Worm (Caenorhabditis elegans) whole organism, early embryonic: Measurements from ENCODE around the gene R07A4.3.

Experiments used
- B0310.2 ChIP-seq: sonication (generic microtip); optimal IDR thresholded peaks from 2 replicates; lab custom pipeline; 2016; ENCODE audit warnings: mild to moderate bottlenecking, missing genetic modification characterization, missing compliant biosample characterization
- F13C5.2 ChIP-seq: sonication (generic microtip); optimal IDR thresholded peaks from 2 replicates; lab custom pipeline; 2017; ENCODE audit warnings: mild to moderate bottlenecking, missing genetic modification characterization, inconsistent platforms, missing compliant biosample characterization
- aly-1 ChIP-seq: sonication (generic microtip); optimal IDR thresholded peaks from 2 replicates; lab custom pipeline; 2016; ENCODE audit warnings: missing genetic modification characterization, missing compliant biosample characterization
- ama-1 ChIP-seq: fragments of 150-350 bp; optimal IDR thresholded peaks from 2 replicates; lab custom pipeline; 2014
- ceh-13 ChIP-seq: fragments of 200-800 bp; sonication (Bioruptor generic); optimal IDR thresholded peaks from 2 replicates; lab custom pipeline; 2018; ENCODE audit warnings: mild to moderate bottlenecking, missing genetic modification characterization, missing compliant biosample characterization
- ceh-36 ChIP-seq: sonication (generic microtip); optimal IDR thresholded peaks from 2 replicates; lab custom pipeline; 2016; ENCODE audit warnings: missing genetic modification characterization, inconsistent platforms, missing compliant biosample characterization
- ets-7 ChIP-seq: sonication (generic microtip); optimal IDR thresholded peaks from 2 replicates; lab custom pipeline; 2016; ENCODE audit warnings: missing genotype, missing genetic modification characterization, missing compliant biosample characterization
- flt-1 ChIP-seq: fragments of 200-800 bp; sonication (Bioruptor generic); IDR thresholded peaks from 2 replicates; pipeline ENCODE4 v1.3.6; 2022; ENCODE audit warnings: missing genetic modification characterization, missing compliant biosample characterization
- hmbx-1 ChIP-seq: sonication (generic microtip); optimal IDR thresholded peaks from 2 replicates; lab custom pipeline; 2016; ENCODE audit warnings: mild to moderate bottlenecking, missing genetic modification characterization, missing compliant biosample characterization
- hmg-4 ChIP-seq: fragments of 200-800 bp; sonication (Bioruptor generic); optimal IDR thresholded peaks from 2 replicates; lab custom pipeline; 2018; ENCODE audit warnings: mild to moderate bottlenecking, missing genetic modification characterization, missing compliant biosample characterization
- hnd-1 ChIP-seq: sonication (generic microtip); optimal IDR thresholded peaks from 2 replicates; lab custom pipeline; 2016; ENCODE audit warnings: missing genetic modification characterization, missing compliant biosample characterization
- pes-1 ChIP-seq: fragments of 200-800 bp; sonication (Bioruptor generic); IDR thresholded peaks from 2 replicates; pipeline ENCODE4 v1.3.6; 2022; ENCODE audit warnings: missing genetic modification reagents, missing genetic modification characterization, missing compliant biosample characterization
- scrt-1 ChIP-seq: fragments of 200-800 bp; sonication (Bioruptor generic); IDR thresholded peaks from 2 replicates; pipeline ENCODE4 v1.3.6; 2022; ENCODE audit warnings: missing genetic modification characterization, missing compliant biosample characterization
- sea-1 ChIP-seq: fragments of 200-800 bp; sonication (Bioruptor generic); conservative IDR thresholded peaks from 2 replicates; pipeline ENCODE4 v1.3.6; 2022; ENCODE audit warnings: missing genetic modification characterization, missing compliant biosample characterization
- tbx-11 ChIP-seq: fragments of 200-800 bp; sonication (Bioruptor generic); IDR thresholded peaks from 2 replicates; pipeline ENCODE4 v1.3.6; 2022; ENCODE audit warnings: missing genetic modification characterization, missing compliant biosample characterization
- tbx-37 ChIP-seq: fragments of 200-800 bp; sonication (Bioruptor generic); conservative IDR thresholded peaks from 2 replicates; pipeline ENCODE4 v1.3.6; 2022; ENCODE audit warnings: missing genetic modification reagents, missing genetic modification characterization, missing compliant biosample characterization
- tra-4 ChIP-seq: sonication (generic microtip); optimal IDR thresholded peaks from 2 replicates; lab custom pipeline; 2017; ENCODE audit warnings: missing genetic modification characterization, missing compliant biosample characterization

R07A4.3 gene

ce11 chrX:10753403-10753802 lies at the start of gene R07A4.3:
Gene R07A4.3, plus strand, starts transcription at chrX:10753703.
- TF ChIP-seq aly-1 (tag; lab: Kevin White, UChicago) (no peak), hmbx-1 (tag; lab: Kevin White, UChicago) (no peak), ceh-13 (GFP tag; lab: Kevin White, UChicago) (no peak), hmg-4 (GFP tag; lab: Kevin White, UChicago) (no peak), pes-1 (GFP tag; lab: Robert Waterston, UW) (no peak), hnd-1 (tag; lab: Kevin White, UChicago) (no peak), B0310.2 (tag; lab: Kevin White, UChicago) (no peak), flt-1 (no peak), scrt-1 (GFP tag; lab: Robert Waterston, UW) (no peak), tbx-37 (GFP tag; lab: Robert Waterston, UW) (no peak), sea-1 (GFP tag; lab: Robert Waterston, UW) (no peak), ceh-36 (tag; lab: Kevin White, UChicago) (no peak), tra-4 (tag; lab: Kevin White, UChicago) (no peak)

DNA sequence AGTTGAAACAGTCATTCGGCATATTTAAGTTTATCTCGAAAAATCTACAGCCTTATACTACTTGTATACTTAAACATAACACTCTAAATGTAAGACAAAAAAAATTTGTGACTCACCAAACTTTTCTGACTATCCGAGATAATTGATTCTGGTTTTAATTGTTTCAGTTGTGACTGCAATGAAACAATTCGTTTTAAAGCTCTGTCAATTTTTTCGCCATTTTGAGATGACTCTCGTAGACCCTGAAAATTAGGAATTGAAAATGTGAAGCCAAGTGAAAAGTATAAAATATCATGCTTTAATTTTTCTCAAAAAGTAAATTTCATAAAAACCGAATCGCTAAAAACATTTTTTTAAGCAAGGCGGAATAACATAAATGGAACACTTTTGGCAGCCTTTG lies 49.2 kb upstream of the R07A4.3 start:
- TF ChIP-seq hmg-4 (GFP tag; lab: Kevin White, UChicago) (no peak), B0310.2 (tag; lab: Kevin White, UChicago) (no peak), F13C5.2 (tag; lab: Kevin White, UChicago) (no peak), sea-1 (GFP tag; lab: Robert Waterston, UW) (no peak)

- TF ChIP-seq B0310.2 (tag; lab: Kevin White, UChicago) = no peak
- TF ChIP-seq ets-7 (tag; lab: Kevin White, UChicago) = no peak
- TF ChIP-seq tbx-11 (GFP tag; lab: Robert Waterston, UW) = no peak
- TF ChIP-seq scrt-1 (GFP tag; lab: Robert Waterston, UW) = no peak
- no peak for TF ChIP-seq tbx-37 (GFP tag; lab: Robert Waterston, UW)
- no peak for TF ChIP-seq F13C5.2 (tag; lab: Kevin White, UChicago)
- TF ChIP-seq ama-1 (lab: Kevin White, UChicago) = no peak
- no peak for TF ChIP-seq hnd-1 (tag; lab: Kevin White, UChicago)
- no peak for TF ChIP-seq tra-4 (tag; lab: Kevin White, UChicago)
Observed at ce11 chrX:10711769-10712168, 41.7 kb upstream of the R07A4.3 start, which contains the start of gene rhgf-1. Gene rhgf-1, minus strand, starts transcription at chrX:10711869.

- TF ChIP-seq ceh-13 (GFP tag; lab: Kevin White, UChicago) (no peak), aly-1 (tag; lab: Kevin White, UChicago) (no peak), tbx-37 (GFP tag; lab: Robert Waterston, UW) (no peak), B0310.2 (tag; lab: Kevin White, UChicago) (no peak), flt-1 (no peak), hmg-4 (GFP tag; lab: Kevin White, UChicago) (no peak), scrt-1 (GFP tag; lab: Robert Waterston, UW) (no peak), pes-1 (GFP tag; lab: Robert Waterston, UW) (no peak), tra-4 (tag; lab: Kevin White, UChicago) (no peak), ceh-36 (tag; lab: Kevin White, UChicago) (no peak), ets-7 (tag; lab: Kevin White, UChicago) (no peak), hnd-1 (tag; lab: Kevin White, UChicago) (no peak)
Observed at ce11 chrX:10717019-10717418, 36.5 kb upstream of the R07A4.3 start, which contains the start of gene T01C1.4. Gene T01C1.4, minus strand, starts transcription at chrX:10717119.

ce11 chrX:10721954-10722353 lies 31.5 kb upstream of the R07A4.3 start, which contains the start of gene mbr-1:
Gene mbr-1, minus strand, starts transcription at chrX:10722054.
- TF ChIP-seq hmbx-1 (tag; lab: Kevin White, UChicago) (no peak), flt-1 (no peak), ceh-13 (GFP tag; lab: Kevin White, UChicago) (no peak), pes-1 (GFP tag; lab: Robert Waterston, UW) (no peak), ets-7 (tag; lab: Kevin White, UChicago) (no peak), tbx-11 (GFP tag; lab: Robert Waterston, UW) (no peak)

- TF ChIP-seq ets-7 (tag; lab: Kevin White, UChicago) (no peak), sea-1 (GFP tag; lab: Robert Waterston, UW) (no peak), flt-1 (no peak), F13C5.2 (tag; lab: Kevin White, UChicago) (no peak), tbx-37 (GFP tag; lab: Robert Waterston, UW) (no peak), hnd-1 (tag; lab: Kevin White, UChicago) (no peak), tra-4 (tag; lab: Kevin White, UChicago) (no peak), ceh-36 (tag; lab: Kevin White, UChicago) (no peak), tbx-11 (GFP tag; lab: Robert Waterston, UW) (no peak), ama-1 (lab: Kevin White, UChicago) (no peak), aly-1 (tag; lab: Kevin White, UChicago) (no peak), hmbx-1 (tag; lab: Kevin White, UChicago) (no peak), hmg-4 (GFP tag; lab: Kevin White, UChicago) (no peak), scrt-1 (GFP tag; lab: Robert Waterston, UW) (no peak)
Observed at ce11 chrX:10727696-10728095, 25.8 kb upstream of the R07A4.3 start.

DNA sequence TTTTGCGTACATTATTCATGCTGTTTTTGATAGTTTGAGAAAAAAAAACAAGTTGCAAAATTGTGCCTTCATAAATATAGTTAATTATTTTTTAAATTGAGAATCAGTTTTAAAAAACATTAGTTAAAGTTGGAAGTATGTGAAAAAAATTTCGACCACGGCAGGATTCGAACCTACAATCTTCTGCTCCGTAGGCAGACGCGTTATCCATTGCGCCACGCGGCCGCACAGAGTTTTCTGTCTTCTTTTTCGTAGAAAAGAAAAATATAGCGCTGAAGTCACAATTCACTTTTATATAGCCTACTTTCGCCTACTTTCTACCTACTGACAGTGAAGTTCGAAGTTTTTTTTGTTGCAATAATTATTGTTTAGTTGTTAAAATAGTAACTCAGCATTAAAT lies 21.7 kb upstream of the R07A4.3 start:
- TF ChIP-seq ets-7 (tag; lab: Kevin White, UChicago) = no peak
- no peak for TF ChIP-seq tbx-37 (GFP tag; lab: Robert Waterston, UW)
- TF ChIP-seq sea-1 (GFP tag; lab: Robert Waterston, UW) = no peak
- no peak for TF ChIP-seq pes-1 (GFP tag; lab: Robert Waterston, UW)
- TF ChIP-seq F13C5.2 (tag; lab: Kevin White, UChicago) = no peak
- no peak for TF ChIP-seq ceh-13 (GFP tag; lab: Kevin White, UChicago)
- no peak for TF ChIP-seq flt-1
- TF ChIP-seq aly-1 (tag; lab: Kevin White, UChicago) = no peak
- no peak for TF ChIP-seq B0310.2 (tag; lab: Kevin White, UChicago)
- no peak for TF ChIP-seq hmbx-1 (tag; lab: Kevin White, UChicago)
- TF ChIP-seq ama-1 (lab: Kevin White, UChicago) = no peak
- no peak for TF ChIP-seq hnd-1 (tag; lab: Kevin White, UChicago)
- no peak for TF ChIP-seq tra-4 (tag; lab: Kevin White, UChicago)
- TF ChIP-seq hmg-4 (GFP tag; lab: Kevin White, UChicago) = no peak
- TF ChIP-seq tbx-11 (GFP tag; lab: Robert Waterston, UW) = no peak
- TF ChIP-seq ceh-36 (tag; lab: Kevin White, UChicago) = no peak
- TF ChIP-seq scrt-1 (GFP tag; lab: Robert Waterston, UW) = no peak
